Fruit fly (Drosophila melanogaster) whole organism, adult: ENCODE measurements around the gene CG11843.

Source experiments
- CG11617 ChIP-seq: fragments of 200-800 bp; sonication (Bioruptor generic); optimal IDR thresholded peaks from 2 replicates; lab custom pipeline; 2017; ENCODE audit warnings: mild to moderate bottlenecking, missing biosample characterization, missing genetic modification reagents, missing genetic modification characterization
- CG12768 ChIP-seq: fragments of 200-800 bp; sonication (Bioruptor generic); optimal IDR thresholded peaks from 2 replicates; lab custom pipeline; 2017; ENCODE audit warnings: missing biosample characterization, missing genetic modification characterization, mild to moderate bottlenecking, moderate library complexity, missing genetic modification reagents
- CG14711 ChIP-seq: fragments of 200-800 bp; sonication (Bioruptor generic); optimal IDR thresholded peaks from 2 replicates; lab custom pipeline; 2018; ENCODE audit warnings: missing biosample characterization, mild to moderate bottlenecking, missing genetic modification characterization, moderate library complexity
- CG1620 ChIP-seq: fragments of 200-800 bp; sonication (Bioruptor generic); optimal IDR thresholded peaks from 2 replicates; lab custom pipeline; 2016; ENCODE audit warnings: missing biosample characterization, missing genetic modification characterization
- CG33017 ChIP-seq: fragments of 200-800 bp; sonication (Bioruptor generic); optimal IDR thresholded peaks from 2 replicates; lab custom pipeline; 2018; ENCODE audit warnings: missing biosample characterization, mild to moderate bottlenecking, missing genetic modification characterization, moderate library complexity
- CG5204 ChIP-seq: fragments of 200-800 bp; sonication (Bioruptor generic); optimal IDR thresholded peaks from 2 replicates; lab custom pipeline; 2016; ENCODE audit warnings: missing biosample characterization, missing genetic modification characterization
- CG7045 ChIP-seq: fragments of 200-800 bp; sonication (Bioruptor generic); optimal IDR thresholded peaks from 2 replicates; lab custom pipeline; 2017; ENCODE audit warnings: missing biosample characterization, mild to moderate bottlenecking, missing genetic modification characterization
- CG7101 ChIP-seq: fragments of 200-800 bp; sonication (Bioruptor generic); optimal IDR thresholded peaks from 2 replicates; lab custom pipeline; 2018; ENCODE audit warnings: missing biosample characterization, mild to moderate bottlenecking, missing genetic modification characterization, moderate library complexity
- Clk ChIP-seq: fragments of 200-800 bp; sonication (Bioruptor generic); optimal IDR thresholded peaks from 2 replicates; lab custom pipeline; 2017; ENCODE audit warnings: missing biosample characterization, missing genetic modification characterization
- Crg-1 ChIP-seq: fragments of 200-800 bp; sonication (Bioruptor generic); optimal IDR thresholded peaks from 2 replicates; lab custom pipeline; 2016; ENCODE audit warnings: missing biosample characterization, missing genetic modification characterization
- Hr96 ChIP-seq: fragments of 200-800 bp; sonication (Bioruptor generic); optimal IDR thresholded peaks from 2 replicates; lab custom pipeline; 2016; ENCODE audit warnings: missing biosample characterization, missing genetic modification characterization
- Mnt ChIP-seq: fragments of 200-800 bp; sonication (Bioruptor generic); optimal IDR thresholded peaks from 2 replicates; lab custom pipeline; 2016; ENCODE audit warnings: missing biosample characterization, mild to moderate bottlenecking, missing genetic modification characterization
- bab1 ChIP-seq: fragments of 200-800 bp; sonication (Bioruptor generic); optimal IDR thresholded peaks from 3 replicates; lab custom pipeline; 2019; ENCODE audit warnings: missing biosample characterization, mild to moderate bottlenecking, missing genetic modification characterization, moderate library complexity
- cic ChIP-seq: fragments of 200-800 bp; sonication (Bioruptor generic); optimal IDR thresholded peaks from 2 replicates; lab custom pipeline; 2017; ENCODE audit warnings: missing biosample characterization, mild to moderate bottlenecking, missing genetic modification characterization, moderate library complexity
- cnc ChIP-seq, 2 experiments: fragments of >200 bp; optimal IDR thresholded peaks; 2 replicates each; lab custom pipeline; 2017
- kay ChIP-seq: fragments of 200-800 bp; sonication (Bioruptor generic); peaks from one replicate; lab custom pipeline; 2016; ENCODE audit warnings: missing biosample characterization, missing genetic modification characterization, borderline replicate concordance
- ovo ChIP-seq: fragments of 200-800 bp; sonication (Bioruptor generic); optimal IDR thresholded peaks from 2 replicates; lab custom pipeline; 2016; ENCODE audit warnings: missing biosample characterization, missing genetic modification characterization
- pad ChIP-seq: fragments of 200-800 bp; sonication (Bioruptor generic); optimal IDR thresholded peaks from 3 replicates; lab custom pipeline; 2017; ENCODE audit warnings: missing biosample characterization, missing genetic modification characterization, mild to moderate bottlenecking, moderate library complexity, missing genetic modification reagents
- tj ChIP-seq: fragments of 200-800 bp; sonication (Bioruptor generic); optimal IDR thresholded peaks from 3 replicates; lab custom pipeline; 2017; ENCODE audit warnings: missing biosample characterization, mild to moderate bottlenecking, missing genetic modification characterization, moderate library complexity
- toe ChIP-seq: fragments of 200-800 bp; sonication (Bioruptor generic); optimal IDR thresholded peaks from 2 replicates; lab custom pipeline; 2016; ENCODE audit warnings: missing biosample characterization, missing genetic modification characterization

CG11843 gene

dm6 chr3R:29032542-29032941 lies 21.6 kb upstream of the CG11843 start, which contains the start of gene Ssl2:
Gene Ssl2 (minus strand): TSS chr3R:29032642.
- no peak for TF ChIP-seq tj (GFP tag; lab: Kevin White, UChicago)

- TF ChIP-seq CG14711 (tag; lab: Kevin White, UChicago) (peak; percentile 63), Crg-1 (GFP tag; lab: Kevin White, UChicago) (peak; percentile 66), toe (peak; percentile 77), Hr96 (GFP tag; lab: Kevin White, UChicago) (peak; percentile 62), tj (GFP tag; lab: Kevin White, UChicago) (peak; percentile 59), cic (peak; percentile 5), CG5204 (GFP tag; lab: Kevin White, UChicago) (peak; percentile 80), CG1620 (GFP tag; lab: Kevin White, UChicago) (peak; percentile 76), CG7045 (GFP tag; lab: Kevin White, UChicago) (peak; percentile 63), CG7101 (peak; percentile 71), CG12768 (peak; percentile 83), Clk (GFP tag; lab: Kevin White, UChicago) (peak; percentile 60), kay (GFP tag; lab: Kevin White, UChicago) (no peak), Mnt (peak; percentile 47), pad (peak; percentile 69), CG33017 (tag; lab: Kevin White, UChicago) (no peak), cnc (optimal IDR thresholded peaks at IDR 0.05; lab: Kevin White, UChicago) (no peak), bab1 (GFP tag; lab: Kevin White, UChicago) (peak; percentile 56), ovo (GFP tag; lab: Kevin White, UChicago) (peak; percentile 62), CG11617 (GFP tag; lab: Kevin White, UChicago) (peak; percentile 87)
Measured at dm6 chr3R:29033909-29034629, 20.1 kb upstream of the CG11843 start, which contains the start of the genes beta4GalNAcTB and Cpsf100. Gene beta4GalNAcTB (minus strand): TSS chr3R:29034008. Gene Cpsf100 (plus strand): TSS chr3R:29034573.

DNA sequence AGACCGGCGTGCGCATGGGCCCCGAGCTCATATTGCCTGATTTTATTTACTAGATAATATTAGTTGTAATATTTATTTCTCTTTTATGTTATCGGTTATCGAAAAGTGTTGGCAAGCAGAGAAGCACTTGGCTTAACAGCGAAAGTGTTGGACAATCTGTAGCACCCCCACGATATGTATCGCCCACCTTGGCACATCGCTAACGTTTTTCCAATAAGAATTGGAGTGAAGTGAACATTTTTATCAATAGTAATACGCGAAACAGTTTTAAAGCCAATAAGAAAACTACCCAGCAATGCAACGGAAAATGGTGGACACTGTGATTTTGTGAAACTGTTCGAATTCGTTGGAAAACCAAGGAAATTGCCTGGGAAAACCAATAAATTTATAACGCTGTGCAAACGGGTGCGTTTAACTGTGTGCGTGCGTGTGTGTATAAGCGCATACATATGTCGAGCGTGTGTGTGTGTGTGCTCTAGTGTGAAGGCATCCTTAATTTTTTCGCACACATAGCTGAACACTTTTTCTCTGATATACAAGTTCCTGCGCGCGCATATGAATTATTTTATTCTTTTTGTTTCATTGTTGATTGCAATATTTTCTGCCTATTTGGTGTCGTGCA lies 15.1 kb upstream of the CG11843 start, which contains the start of the genes Slu7 and Pkc98E:
TSS of gene Slu7 (minus strand) at position 112 of the 622 bp plus-strand sequence.
TSS of gene Pkc98E (plus strand) at position 197 of the 622 bp plus-strand sequence.
- TF ChIP-seq ovo (GFP tag; lab: Kevin White, UChicago) (peak; percentile 63), cnc (optimal IDR thresholded peaks at IDR 0.05; lab: Kevin White, UChicago) (no peak), CG11617 (GFP tag; lab: Kevin White, UChicago) (peak; percentile 10), tj (GFP tag; lab: Kevin White, UChicago) (no peak), Hr96 (GFP tag; lab: Kevin White, UChicago) (peak; percentile 67), cic (peak; percentile 35), pad (peak; percentile 80), CG12768 (peak; percentile 79), CG7101 (peak; percentile 82), bab1 (GFP tag; lab: Kevin White, UChicago) (peak; percentile 66), Mnt (peak; percentile 81), Clk (GFP tag; lab: Kevin White, UChicago) (peak; percentile 65), CG1620 (GFP tag; lab: Kevin White, UChicago) (peak; percentile 90), CG7045 (GFP tag; lab: Kevin White, UChicago) (peak; percentile 47), CG33017 (tag; lab: Kevin White, UChicago) (peak; percentile 37), Crg-1 (GFP tag; lab: Kevin White, UChicago) (peak; percentile 87), toe (peak; percentile 65), kay (GFP tag; lab: Kevin White, UChicago) (no peak), CG14711 (tag; lab: Kevin White, UChicago) (peak; percentile 62), CG5204 (GFP tag; lab: Kevin White, UChicago) (peak; percentile 70)

dm6 chr3R:29039704-29040430 lies 14.3 kb upstream of the CG11843 start:
- TF ChIP-seq tj (GFP tag; lab: Kevin White, UChicago) (peak; percentile 12), bab1 (GFP tag; lab: Kevin White, UChicago) (no peak), CG5204 (GFP tag; lab: Kevin White, UChicago) (no peak), CG14711 (tag; lab: Kevin White, UChicago) (peak; percentile 30), Crg-1 (GFP tag; lab: Kevin White, UChicago) (peak; percentile 71), ovo (GFP tag; lab: Kevin White, UChicago) (peak; percentile 4), CG1620 (GFP tag; lab: Kevin White, UChicago) (peak; percentile 61), Mnt (peak; percentile 47), pad (peak; percentile 35), cic (peak; percentile 21), kay (GFP tag; lab: Kevin White, UChicago) (no peak), CG11617 (GFP tag; lab: Kevin White, UChicago) (peak; percentile 39), CG12768 (no peak), CG7045 (GFP tag; lab: Kevin White, UChicago) (peak; percentile 19)

- no peak for TF ChIP-seq toe
- no peak for TF ChIP-seq cnc (optimal IDR thresholded peaks at IDR 0.05; lab: Kevin White, UChicago)
- TF ChIP-seq CG1620 (GFP tag; lab: Kevin White, UChicago): no peak
- peak; percentile 66 for TF ChIP-seq CG7045 (GFP tag; lab: Kevin White, UChicago)
- peak; percentile 35 for TF ChIP-seq CG11617 (GFP tag; lab: Kevin White, UChicago)
- TF ChIP-seq kay (GFP tag; lab: Kevin White, UChicago): peak; percentile 53
- TF ChIP-seq CG5204 (GFP tag; lab: Kevin White, UChicago): no peak
- peak; percentile 66 for TF ChIP-seq CG14711 (tag; lab: Kevin White, UChicago)
- TF ChIP-seq CG7101: peak; percentile 56
- TF ChIP-seq Hr96 (GFP tag; lab: Kevin White, UChicago): no peak
- TF ChIP-seq Clk (GFP tag; lab: Kevin White, UChicago): no peak
- TF ChIP-seq ovo (GFP tag; lab: Kevin White, UChicago): peak; percentile 10
- TF ChIP-seq CG12768: peak; percentile 1
- no peak for TF ChIP-seq tj (GFP tag; lab: Kevin White, UChicago)
- no peak for TF ChIP-seq Mnt
- TF ChIP-seq bab1 (GFP tag; lab: Kevin White, UChicago): no peak
- no peak for TF ChIP-seq pad
- no peak for TF ChIP-seq Crg-1 (GFP tag; lab: Kevin White, UChicago)
- TF ChIP-seq CG33017 (tag; lab: Kevin White, UChicago): peak; percentile 69
- no peak for TF ChIP-seq cic
Measured at dm6 chr3R:29040526-29041195, 13.5 kb upstream of the CG11843 start.
